Worm (Caenorhabditis elegans) whole organism, L1 larva: ENCODE results near the gene F45B8.5.

ENCODE experiments used
- C16A3.4 ChIP-seq: fragments of 150-350 bp; optimal IDR thresholded peaks from 2 replicates; lab custom pipeline; 2014; ENCODE audit warnings: missing biosample characterization, missing genetic modification characterization
- F16B12.6 ChIP-seq: fragments of 150-350 bp; optimal IDR thresholded peaks from 2 replicates; lab custom pipeline; 2014; ENCODE audit warnings: missing biosample characterization, missing genetic modification characterization
- alr-1 ChIP-seq: fragments of 200-800 bp; sonication (Bioruptor generic); optimal IDR thresholded peaks from 2 replicates; lab custom pipeline; 2018; ENCODE audit warnings: borderline replicate concordance, mild to moderate bottlenecking, missing genetic modification characterization, missing compliant biosample characterization
- ceh-82 ChIP-seq, 3 experiments: fragments of 150-350 bp in 1 of 3; sonication (generic microtip) in 2 of 3; optimal IDR thresholded peaks; 2 replicates each; lab custom pipeline; 2014 to 2017; ENCODE audit warnings: missing biosample characterization in 3 of 3, missing genetic modification characterization in 3 of 3
- ceh-90 ChIP-seq: sonication (generic microtip); optimal IDR thresholded peaks from 2 replicates; lab custom pipeline; 2016; ENCODE audit warnings: missing genetic modification characterization, missing compliant biosample characterization
- ces-1 ChIP-seq: fragments of 150-350 bp; optimal IDR thresholded peaks from 2 replicates; lab custom pipeline; 2014; ENCODE audit warnings: missing biosample characterization, missing genetic modification reagents, missing genetic modification characterization
- dpl-1 ChIP-seq, 3 experiments: fragments of 150-350 bp in 2 of 3; sonication (generic microtip) in 1 of 3; optimal IDR thresholded peaks; 2 replicates each; lab custom pipeline; 2014 to 2017; ENCODE audit warnings: missing biosample characterization in 3 of 3, missing genetic modification characterization in 3 of 3, missing genetic modification reagents in 3 of 3
- dsc-1 ChIP-seq: sonication (generic microtip); optimal IDR thresholded peaks from 2 replicates; lab custom pipeline; 2016; ENCODE audit warnings: mild to moderate bottlenecking, missing genetic modification characterization, missing compliant biosample characterization
- efl-3 ChIP-seq: fragments of 200-800 bp; sonication (Bioruptor generic); optimal IDR thresholded peaks from 2 replicates; lab custom pipeline; 2018; ENCODE audit warnings: mild to moderate bottlenecking, missing genetic modification characterization, missing compliant biosample characterization
- elt-3 ChIP-seq, 6 experiments: fragments of 150-350 bp in 1 of 6; sonication (generic microtip); optimal IDR thresholded peaks; 2 replicates each; lab custom pipeline; 2017 to 2018; ENCODE audit warnings: missing biosample characterization in 6 of 6, missing genetic modification characterization in 6 of 6, inconsistent platforms in 1 of 6
- ets-5 ChIP-seq: fragments of 200-800 bp; sonication (Bioruptor generic); IDR thresholded peaks from 2 replicates; pipeline ENCODE4 v1.3.6; 2022; ENCODE audit warnings: missing genetic modification characterization, missing compliant biosample characterization
- fkh-10 ChIP-seq: sonication (generic microtip); optimal IDR thresholded peaks from 2 replicates; lab custom pipeline; 2017; ENCODE audit warnings: missing biosample characterization, missing genetic modification reagents, missing genetic modification characterization
- fkh-4 ChIP-seq: sonication (generic microtip); optimal IDR thresholded peaks from 2 replicates; lab custom pipeline; 2016; ENCODE audit warnings: missing compliant biosample characterization, missing genetic modification characterization, borderline replicate concordance
- fos-1 ChIP-seq: fragments of 150-350 bp; optimal IDR thresholded peaks from 2 replicates; lab custom pipeline; 2014; ENCODE audit warnings: missing biosample characterization, missing genetic modification characterization
- hlh-17 ChIP-seq: fragments of 200-800 bp; sonication (Bioruptor generic); optimal IDR thresholded peaks from 2 replicates; lab custom pipeline; 2018; ENCODE audit warnings: missing genetic modification characterization, mild to moderate bottlenecking, missing compliant biosample characterization, moderate library complexity, borderline replicate concordance
- hlh-4 ChIP-seq: sonication (generic microtip); optimal IDR thresholded peaks from 2 replicates; lab custom pipeline; 2016; ENCODE audit warnings: mild to moderate bottlenecking, missing genetic modification characterization, missing compliant biosample characterization
- isw-1 ChIP-seq: fragments of 200-800 bp; sonication (Bioruptor generic); IDR thresholded peaks from 2 replicates; pipeline ENCODE4 v1.3.6; 2022; ENCODE audit warnings: missing genetic modification characterization, missing compliant biosample characterization
- lin-13 ChIP-seq: fragments of 150-350 bp; optimal IDR thresholded peaks from 2 replicates; lab custom pipeline; 2014; ENCODE audit warnings: missing biosample characterization, missing genetic modification reagents, missing genetic modification characterization
- lin-14 ChIP-seq: fragments of 200-800 bp; sonication (Bioruptor generic); optimal IDR thresholded peaks from 2 replicates; lab custom pipeline; 2018; ENCODE audit warnings: mild to moderate bottlenecking, missing genetic modification characterization, moderate library complexity, missing compliant biosample characterization
- lin-15B ChIP-seq: fragments of 150-350 bp; sonication (generic microtip); optimal IDR thresholded peaks from 3 replicates; lab custom pipeline; 2014; ENCODE audit warnings: missing biosample characterization, missing genetic modification characterization
- lin-35 ChIP-seq, 2 experiments: fragments of 150-350 bp; optimal IDR thresholded peaks; 2 replicates each; lab custom pipeline; 2014; ENCODE audit warnings: missing biosample characterization in 2 of 2, missing genetic modification characterization in 2 of 2, missing genetic modification reagents in 2 of 2
- lir-3 ChIP-seq: sonication (generic microtip); optimal IDR thresholded peaks from 2 replicates; lab custom pipeline; 2016; ENCODE audit warnings: mild to moderate bottlenecking, missing genetic modification characterization, moderate library complexity, missing compliant biosample characterization; ENCODE audit not compliant: poor library complexity
- mab-9 ChIP-seq: fragments of 200-800 bp; sonication (Bioruptor generic); IDR thresholded peaks from 2 replicates; pipeline ENCODE4 v1.3.6; 2022; ENCODE audit warnings: missing genetic modification reagents, missing genetic modification characterization, missing compliant biosample characterization
- nhr-11 ChIP-seq: fragments of 150-350 bp; optimal IDR thresholded peaks from 2 replicates; lab custom pipeline; 2014; ENCODE audit warnings: missing biosample characterization, missing genetic modification characterization
- nhr-19 ChIP-seq: fragments of 200-800 bp; sonication (Bioruptor generic); conservative IDR thresholded peaks from 2 replicates; pipeline ENCODE4 v1.3.6; 2022; ENCODE audit warnings: missing genetic modification characterization, missing compliant biosample characterization
- nhr-47 ChIP-seq: sonication (generic microtip); optimal IDR thresholded peaks from 2 replicates; lab custom pipeline; 2016; ENCODE audit warnings: mild to moderate bottlenecking, missing genetic modification characterization, moderate library complexity, missing compliant biosample characterization
- nhr-71 ChIP-seq: sonication (generic microtip); optimal IDR thresholded peaks from 2 replicates; lab custom pipeline; 2016; ENCODE audit warnings: mild to moderate bottlenecking, missing genetic modification characterization, moderate library complexity, missing compliant biosample characterization
- nhr-84 ChIP-seq: sonication (generic microtip); optimal IDR thresholded peaks from 2 replicates; lab custom pipeline; 2017; ENCODE audit warnings: missing biosample characterization, missing genetic modification characterization
- nhr-85 ChIP-seq: sonication (generic microtip); peaks from one replicate; lab custom pipeline; 2016; ENCODE audit warnings: missing genetic modification characterization, inconsistent platforms, missing compliant biosample characterization
- nhr-90 ChIP-seq: sonication (generic microtip); optimal IDR thresholded peaks from 2 replicates; lab custom pipeline; 2016; ENCODE audit warnings: mild to moderate bottlenecking, missing genetic modification characterization, missing compliant biosample characterization; ENCODE audit not compliant: poor library complexity
- pqm-1 ChIP-seq: sonication (generic microtip); optimal IDR thresholded peaks from 3 replicates; lab custom pipeline; 2017; ENCODE audit warnings: missing biosample characterization, missing genetic modification characterization
- skn-1 ChIP-seq: fragments of 150-350 bp; optimal IDR thresholded peaks from 2 replicates; lab custom pipeline; 2014; ENCODE audit warnings: missing biosample characterization, missing genetic modification characterization
- snpc-4 ChIP-seq: fragments of 150-350 bp; optimal IDR thresholded peaks from 2 replicates; lab custom pipeline; 2014; ENCODE audit warnings: missing biosample characterization, missing genetic modification characterization
- sox-4 ChIP-seq: sonication (generic microtip); optimal IDR thresholded peaks from 2 replicates; lab custom pipeline; 2016; ENCODE audit warnings: missing genetic modification characterization, missing compliant biosample characterization
- swsn-7 ChIP-seq: sonication (generic microtip); optimal IDR thresholded peaks from 2 replicates; lab custom pipeline; 2016; ENCODE audit warnings: missing genetic modification characterization, missing compliant biosample characterization
- tbx-2 ChIP-seq: sonication (generic microtip); optimal IDR thresholded peaks from 2 replicates; lab custom pipeline; 2016; ENCODE audit warnings: missing genetic modification characterization, missing compliant biosample characterization
- tlp-1 ChIP-seq: fragments of 150-350 bp; optimal IDR thresholded peaks from 2 replicates; lab custom pipeline; 2014; ENCODE audit warnings: missing biosample characterization, missing genetic modification characterization
- unc-62 ChIP-seq: fragments of 150-350 bp; optimal IDR thresholded peaks from 2 replicates; lab custom pipeline; 2014; ENCODE audit warnings: missing biosample characterization, missing genetic modification reagents, missing genetic modification characterization
- unc-86 ChIP-seq: sonication (generic microtip); optimal IDR thresholded peaks from 2 replicates; lab custom pipeline; 2016; ENCODE audit warnings: missing genetic modification characterization, missing compliant biosample characterization
- unc-98 ChIP-seq: fragments of 200-800 bp; sonication (Bioruptor generic); IDR thresholded peaks from 2 replicates; pipeline ENCODE4 v1.3.6; 2022; ENCODE audit warnings: missing genetic modification characterization, missing compliant biosample characterization
- vab-15 ChIP-seq: sonication (generic microtip); optimal IDR thresholded peaks from 2 replicates; lab custom pipeline; 2017; ENCODE audit warnings: missing genotype, mild to moderate bottlenecking, missing genetic modification characterization, missing compliant biosample characterization
- zag-1 ChIP-seq: fragments of 150-350 bp; optimal IDR thresholded peaks from 2 replicates; lab custom pipeline; 2014; ENCODE audit warnings: missing biosample characterization, missing genetic modification characterization
- zip-4 ChIP-seq: fragments of 200-800 bp; sonication (Bioruptor generic); optimal IDR thresholded peaks from 2 replicates; lab custom pipeline; 2018; ENCODE audit warnings: mild to moderate bottlenecking, missing genetic modification characterization, moderate library complexity, missing compliant biosample characterization
- ztf-11 ChIP-seq, 2 experiments: sonication (generic microtip); optimal IDR thresholded peaks; 2 replicates each; lab custom pipeline; 2016 to 2017; ENCODE audit warnings: missing genetic modification characterization in 2 of 2, missing biosample characterization in 1 of 2, missing compliant biosample characterization in 1 of 2
- ztf-4 ChIP-seq: fragments of 150-350 bp; optimal IDR thresholded peaks from 2 replicates; lab custom pipeline; 2014; ENCODE audit warnings: missing biosample characterization, missing genetic modification characterization

F45B8.5 gene

ce11 chrX:14931443-14931842 lies 34.4 kb upstream of the F45B8.5 start:
- TF ChIP-seq ceh-90 (tag; lab: Kevin White, UChicago): no peak
- TF ChIP-seq efl-3: no peak
- TF ChIP-seq C16A3.4: no peak
- TF ChIP-seq nhr-19: no peak
- no peak for TF ChIP-seq hlh-4
- TF ChIP-seq lin-35 (GFP tag; optimal IDR thresholded peaks at IDR 0.05; lab: Kevin White, UChicago): no peak
- no peak for TF ChIP-seq elt-3 (tag; optimal IDR thresholded peaks at IDR 0.05; lab: Kevin White, UChicago)
- no peak for TF ChIP-seq lin-13 (GFP tag; lab: Kevin White, UChicago)
- no peak for TF ChIP-seq snpc-4 (tag; lab: Kevin White, UChicago)
- TF ChIP-seq unc-62 (GFP tag; lab: Kevin White, UChicago): no peak
- no peak for TF ChIP-seq fkh-10 (GFP tag; lab: Kevin White, UChicago)
- no peak for TF ChIP-seq lir-3 (tag; lab: Kevin White, UChicago)
- no peak for TF ChIP-seq dsc-1 (tag; lab: Kevin White, UChicago)
- TF ChIP-seq zag-1: no peak
- no peak for TF ChIP-seq nhr-71 (tag; lab: Kevin White, UChicago)
- TF ChIP-seq ets-5 (GFP tag; lab: Robert Waterston, UW): no peak
- no peak for TF ChIP-seq F16B12.6 (tag; lab: Kevin White, UChicago)

ce11 chrX:14938188-14938587 lies 27.7 kb upstream of the F45B8.5 start:
- TF ChIP-seq mab-9 (GFP tag; lab: Robert Waterston, UW) (no peak), nhr-71 (tag; lab: Kevin White, UChicago) (peak; percentile 9), snpc-4 (tag; lab: Kevin White, UChicago) (peak; percentile 87), nhr-85 (peak; percentile 39)
- TF ChIP-seq, all 84 proteins: peak for 3

ce11 chrX:14946217-14946463 lies 19.7 kb upstream of the F45B8.5 start, which contains the start of gene mrp-5:
TSS of gene mrp-5 (minus strand) at chrX:14946317.
- no peak for TF ChIP-seq ztf-11 (tag; optimal IDR thresholded peaks at IDR 0.05; lab: Kevin White, UChicago)
- no peak for TF ChIP-seq zag-1
- no peak for TF ChIP-seq ces-1 (GFP tag; lab: Kevin White, UChicago)
- TF ChIP-seq lir-3 (tag; lab: Kevin White, UChicago): no peak
- no peak for TF ChIP-seq ztf-4
- no peak for TF ChIP-seq pqm-1 (tag; lab: Kevin White, UChicago)
- no peak for TF ChIP-seq unc-62 (GFP tag; lab: Kevin White, UChicago)
- no peak for TF ChIP-seq fkh-10 (GFP tag; lab: Kevin White, UChicago)
- TF ChIP-seq nhr-11: no peak
- no peak for TF ChIP-seq lin-15B (tag; lab: Kevin White, UChicago)
- TF ChIP-seq nhr-47: no peak
- TF ChIP-seq tbx-2 (tag; lab: Kevin White, UChicago): no peak
- no peak for TF ChIP-seq nhr-84 (tag; lab: Kevin White, UChicago)
- TF ChIP-seq swsn-7: no peak
- TF ChIP-seq tlp-1: no peak
- TF ChIP-seq alr-1 (tag; lab: Kevin White, UChicago): no peak
- TF ChIP-seq zip-4: no peak

- no peak for TF ChIP-seq nhr-84 (tag; lab: Kevin White, UChicago)
- TF ChIP-seq fos-1 (tag; lab: Kevin White, UChicago): no peak
- TF ChIP-seq nhr-90 (tag; lab: Kevin White, UChicago): peak; percentile 59
- peak; percentile 84 for TF ChIP-seq lin-14 (GFP tag; lab: Kevin White, UChicago)
- peak; percentile 20 for TF ChIP-seq skn-1 (tag; lab: Kevin White, UChicago)
- no peak for TF ChIP-seq unc-86
- TF ChIP-seq isw-1 (GFP tag; lab: Robert Waterston, UW): no peak
- TF ChIP-seq dpl-1 (GFP tag; optimal IDR thresholded peaks at IDR 0.05; lab: Kevin White, UChicago): peak in 1 of 3 experiments; percentile 47
- TF ChIP-seq ceh-82 (tag; optimal IDR thresholded peaks at IDR 0.05; lab: Kevin White, UChicago): peak in 1 of 3 experiments; percentile 17
- TF ChIP-seq unc-98: no peak
- no peak for TF ChIP-seq nhr-85
- no peak for TF ChIP-seq lin-13 (GFP tag; lab: Kevin White, UChicago)
- no peak for TF ChIP-seq hlh-17 (GFP tag; lab: Kevin White, UChicago)
- TF ChIP-seq sox-4 (tag; lab: Kevin White, UChicago): no peak
- TF ChIP-seq zip-4: no peak
- TF ChIP-seq vab-15 (tag; lab: Kevin White, UChicago): no peak
- TF ChIP-seq lin-35 (GFP tag; optimal IDR thresholded peaks at IDR 0.05; lab: Kevin White, UChicago): peak; percentile 3 to 41
- no peak for TF ChIP-seq alr-1 (tag; lab: Kevin White, UChicago)
- no peak for TF ChIP-seq efl-3
- no peak for TF ChIP-seq lir-3 (tag; lab: Kevin White, UChicago)
- no peak for TF ChIP-seq fkh-4
Measured at ce11 chrX:14946464-14947354, 19.2 kb upstream of the F45B8.5 start.
